Worm (Caenorhabditis elegans) whole organism, L4/young adult: ENCODE results near the gene swip-10.

Experiments used
- W03F9.2 ChIP-seq: fragments of 150-350 bp; optimal IDR thresholded peaks from 2 replicates; lab custom pipeline; 2014; ENCODE audit warnings: missing biosample characterization, missing genetic modification characterization
- dao-5 ChIP-seq: sonication (generic microtip); optimal IDR thresholded peaks from 2 replicates; lab custom pipeline; 2016; ENCODE audit warnings: missing genotype, missing genetic modification characterization, moderate library complexity, missing compliant biosample characterization
- him-1 ChIP-seq: sonication (generic microtip); optimal IDR thresholded peaks from 2 replicates; lab custom pipeline; 2016; ENCODE audit warnings: missing genotype, missing genetic modification reagents, missing genetic modification characterization, missing compliant biosample characterization

Gene swip-10

DNA sequence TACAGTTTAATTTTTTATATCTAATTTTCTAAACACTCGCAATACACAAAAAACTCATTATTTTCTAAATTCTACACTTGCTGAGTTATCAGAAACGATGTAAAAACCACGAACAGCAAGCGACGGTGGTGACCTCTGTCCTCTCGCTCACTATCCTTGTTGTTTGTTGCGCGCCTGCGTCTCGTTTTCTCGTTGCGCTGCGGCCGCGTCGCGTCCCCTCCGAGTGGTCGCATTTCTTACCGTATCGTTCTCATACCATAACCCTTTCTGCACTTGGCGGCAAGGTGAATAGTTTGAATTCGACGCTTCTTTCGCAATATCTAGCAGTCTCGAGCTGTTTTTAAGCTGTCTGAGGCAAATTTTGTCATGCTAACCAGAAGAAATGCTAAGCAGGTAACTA, 28.6 kb downstream of the swip-10 start, which contains the start of gene lsy-2:
TSS of gene lsy-2 (plus strand) at position 271 of the 400 bp plus-strand sequence.
- TF ChIP-seq W03F9.2 (no peak), him-1 (tag; lab: Kevin White, UChicago) (no peak), dao-5 (tag; lab: Kevin White, UChicago) (no peak)

DNA sequence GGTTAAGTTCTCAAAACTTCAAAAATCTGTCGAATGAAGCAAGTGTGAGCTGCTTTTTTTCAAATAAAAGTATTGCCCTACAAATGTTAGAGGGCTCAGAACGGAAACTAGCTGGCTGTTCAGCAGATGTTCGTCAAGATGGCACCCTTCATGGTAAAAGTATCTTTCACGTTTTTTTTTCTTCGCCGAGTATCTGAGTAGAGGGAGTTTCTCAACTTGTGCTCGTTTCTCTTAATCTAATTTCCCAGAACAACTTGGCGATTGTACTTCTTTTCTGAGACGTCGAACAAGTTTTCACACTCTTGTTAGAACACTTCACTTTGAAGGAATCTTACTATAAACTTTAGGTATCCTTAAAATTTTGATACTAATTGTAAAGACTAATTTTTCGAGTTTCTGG, 30.3 kb downstream of the swip-10 start:
- no peak for TF ChIP-seq dao-5 (tag; lab: Kevin White, UChicago)
- no peak for TF ChIP-seq W03F9.2
- TF ChIP-seq him-1 (tag; lab: Kevin White, UChicago) = no peak

- TF ChIP-seq W03F9.2 = no peak
- no peak for TF ChIP-seq him-1 (tag; lab: Kevin White, UChicago)
- TF ChIP-seq dao-5 (tag; lab: Kevin White, UChicago) = no peak
Measured at ce11 chrX:2085494-2085893, 32.6 kb downstream of the swip-10 start.

DNA sequence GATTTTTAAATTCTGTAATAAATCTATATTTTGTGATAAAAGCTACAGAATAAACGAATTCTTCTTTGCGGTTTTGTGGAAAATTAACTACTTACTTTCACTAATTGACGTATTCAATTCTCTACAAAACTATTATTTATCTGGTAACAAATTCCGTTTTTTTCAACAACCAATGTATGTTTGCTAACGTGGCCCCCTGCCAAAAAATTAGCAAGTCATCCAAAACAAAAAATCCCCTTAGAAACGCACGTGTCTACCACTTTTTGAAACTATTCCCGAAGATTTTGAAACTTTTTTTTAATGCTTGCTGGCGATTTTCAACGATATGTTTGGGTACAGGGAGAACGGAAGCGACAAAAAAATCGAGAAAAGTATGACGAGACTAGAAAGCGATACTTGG, 33.1 kb downstream of the swip-10 start, which contains the start of gene F49H12.2:
TSS of gene F49H12.2 (plus strand) at position 301 of the 400 bp plus-strand sequence.
- no peak for TF ChIP-seq dao-5 (tag; lab: Kevin White, UChicago)
- no peak for TF ChIP-seq him-1 (tag; lab: Kevin White, UChicago)
- TF ChIP-seq W03F9.2 = no peak

- TF ChIP-seq dao-5 (tag; lab: Kevin White, UChicago) = no peak
- no peak for TF ChIP-seq W03F9.2
Measured at ce11 chrX:2084019-2084418, 34.0 kb downstream of the swip-10 start, which contains the start of gene F49H12.3. F49H12.3 (plus strand) TSS chrX:2084375.

DNA sequence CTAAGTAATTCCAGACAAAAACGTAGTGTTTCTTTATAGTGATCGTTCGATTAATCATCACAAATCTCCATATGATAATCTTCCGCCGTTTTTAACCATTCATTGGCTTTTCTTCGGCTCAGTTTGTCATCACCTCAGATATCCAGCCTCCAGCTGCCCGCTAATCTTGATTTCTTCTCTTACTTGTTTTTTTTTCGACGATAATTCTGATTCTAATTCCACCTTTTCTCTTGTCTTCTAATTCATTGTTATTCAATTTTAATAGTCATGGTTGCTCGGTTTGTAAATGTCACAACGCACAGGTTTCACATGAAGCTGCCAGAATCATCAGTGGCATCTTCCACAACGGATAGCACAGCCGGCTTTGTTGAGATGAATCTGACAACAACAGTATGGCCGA, 38.5 kb downstream of the swip-10 start, which contains the start of gene F49H12.4:
TSS of gene F49H12.4 (plus strand) at position 301 of the 400 bp plus-strand sequence.
- no peak for TF ChIP-seq W03F9.2
- no peak for TF ChIP-seq him-1 (tag; lab: Kevin White, UChicago)
- no peak for TF ChIP-seq dao-5 (tag; lab: Kevin White, UChicago)

DNA sequence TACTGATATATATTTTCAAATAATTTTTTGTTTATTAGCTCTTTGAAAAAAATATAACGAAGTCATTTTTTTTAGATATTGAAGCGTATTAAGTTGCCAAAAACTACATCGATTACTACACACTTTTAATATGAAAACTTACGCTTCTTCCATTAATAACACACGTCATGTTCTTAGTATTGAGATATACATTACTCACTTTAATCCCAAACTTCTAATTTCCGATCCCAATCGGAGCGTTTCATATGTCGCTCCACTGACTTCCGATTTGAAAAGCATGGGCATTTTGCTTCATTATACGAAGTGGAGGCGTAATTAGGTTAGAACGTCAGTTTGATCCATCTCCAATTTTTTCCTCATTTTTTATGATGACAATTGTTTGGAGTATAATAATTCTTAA, 39.2 kb downstream of the swip-10 start:
- TF ChIP-seq him-1 (tag; lab: Kevin White, UChicago) (no peak), dao-5 (tag; lab: Kevin White, UChicago) (no peak), W03F9.2 (no peak)

- TF ChIP-seq him-1 (tag; lab: Kevin White, UChicago) (no peak), W03F9.2 (no peak), dao-5 (tag; lab: Kevin White, UChicago) (no peak)
Measured at ce11 chrX:2075169-2075568, 42.9 kb downstream of the swip-10 start.

DNA sequence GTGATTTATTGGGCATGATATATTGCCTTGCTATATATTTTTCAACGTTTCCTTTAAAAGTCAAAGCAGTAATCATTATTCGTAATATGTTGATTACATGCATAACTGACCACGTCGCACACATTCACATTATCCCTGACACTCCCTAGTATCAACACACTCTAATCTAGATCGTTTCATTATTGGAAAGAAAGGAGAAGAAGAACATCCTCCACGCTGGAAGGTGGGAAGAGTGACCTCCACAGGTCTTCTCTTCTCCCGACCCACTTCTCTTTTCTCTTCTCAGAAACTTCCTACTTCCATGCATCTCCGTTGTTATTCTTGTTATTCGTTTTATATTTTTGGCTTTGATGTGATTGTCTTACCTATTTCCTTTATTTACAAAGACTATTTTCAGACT, 44.0 kb downstream of the swip-10 start, which contains the start of gene txdc-12.2:
TSS of gene txdc-12.2 (plus strand) at position 396 of the 400 bp plus-strand sequence.
- no peak for TF ChIP-seq dao-5 (tag; lab: Kevin White, UChicago)

DNA sequence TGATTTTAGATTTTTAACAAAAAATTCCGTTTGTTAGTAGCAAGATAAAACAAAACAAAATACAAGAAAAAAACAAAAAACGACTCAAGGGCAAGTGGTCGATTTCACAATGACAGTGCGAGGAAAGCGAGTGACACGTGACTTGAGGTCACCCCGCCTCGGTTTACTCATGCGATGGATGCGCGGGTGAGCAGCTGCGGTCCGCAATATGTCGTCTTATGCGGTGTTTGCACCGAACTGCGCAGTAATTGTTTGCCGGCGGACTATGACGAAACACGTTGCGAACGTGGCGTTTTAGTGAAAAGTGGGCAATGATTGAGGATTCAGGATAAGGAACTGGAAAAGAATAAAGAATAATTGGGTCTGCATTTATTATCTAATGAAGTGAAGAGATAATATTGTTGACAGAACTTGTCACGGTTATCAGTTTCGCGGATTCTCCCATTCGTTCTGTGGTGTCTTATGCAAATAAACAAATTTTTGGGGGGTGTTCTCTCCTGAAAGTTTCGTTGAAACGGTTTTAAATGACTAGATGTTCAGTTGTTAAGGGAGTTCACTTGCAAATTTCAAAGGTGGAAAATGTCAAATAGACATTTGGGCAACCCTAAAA, 46.6 kb downstream of the swip-10 start:
- no peak for TF ChIP-seq W03F9.2
- no peak for TF ChIP-seq him-1 (tag; lab: Kevin White, UChicago)
- no peak for TF ChIP-seq dao-5 (tag; lab: Kevin White, UChicago)

DNA sequence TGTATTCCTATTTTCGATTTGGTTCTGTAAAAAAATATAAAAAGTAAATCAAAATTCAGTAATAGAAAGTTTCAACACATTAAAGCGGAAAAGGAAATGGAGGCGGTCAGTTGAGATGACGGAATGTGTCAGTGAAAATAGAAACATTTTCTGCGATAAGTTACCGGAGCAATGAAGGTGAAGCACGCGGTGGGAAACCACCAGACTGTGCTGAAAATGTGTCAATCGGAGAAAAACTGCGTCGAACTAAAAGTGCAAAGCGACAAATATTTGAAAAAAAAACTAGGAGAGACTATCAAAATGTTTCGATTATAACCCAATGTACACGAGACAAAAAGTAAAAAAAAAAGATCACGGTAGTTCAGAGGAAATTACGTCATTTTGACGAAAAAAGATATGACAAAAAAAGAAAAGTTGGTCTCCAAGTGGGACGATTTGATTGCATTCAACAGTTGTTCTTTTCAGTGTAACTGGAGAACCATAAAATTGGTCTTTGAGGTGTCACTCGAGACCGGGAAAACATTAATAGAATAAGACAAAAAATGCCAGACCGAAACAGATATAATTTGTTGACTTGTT, 47.6 kb downstream of the swip-10 start, which contains the start of gene acl-4:
TSS of gene acl-4 (minus strand) at position 27 of the 579 bp plus-strand sequence.
- TF ChIP-seq him-1 (tag; lab: Kevin White, UChicago) = no peak
- no peak for TF ChIP-seq W03F9.2
- TF ChIP-seq dao-5 (tag; lab: Kevin White, UChicago) = no peak

DNA sequence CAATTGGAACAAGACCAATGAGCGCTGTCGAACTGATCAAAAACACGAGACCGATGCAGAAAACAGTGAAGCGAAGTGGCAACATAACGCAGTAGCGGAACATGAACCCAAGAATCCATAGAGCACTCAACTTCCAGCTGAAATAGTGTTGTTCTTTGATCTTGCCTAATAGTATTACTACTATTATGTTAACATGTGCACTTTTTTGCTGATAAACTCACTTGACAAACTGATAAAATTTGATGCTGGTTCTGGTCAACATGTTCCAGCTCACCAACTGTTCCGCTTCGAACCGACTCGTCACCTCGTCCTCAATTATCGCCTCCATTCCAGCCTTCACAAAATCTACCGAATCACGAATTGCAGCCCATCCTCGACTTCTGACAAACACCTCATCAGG, 49.8 kb downstream of the swip-10 start:
- TF ChIP-seq dao-5 (tag; lab: Kevin White, UChicago) (no peak), W03F9.2 (no peak), him-1 (tag; lab: Kevin White, UChicago) (no peak)

- no peak for TF ChIP-seq dao-5 (tag; lab: Kevin White, UChicago)
- no peak for TF ChIP-seq W03F9.2
- TF ChIP-seq him-1 (tag; lab: Kevin White, UChicago) = no peak
Measured at ce11 chrX:2064730-2065129, 53.3 kb downstream of the swip-10 start, which contains the start of gene F49H12.7. F49H12.7 (plus strand) TSS chrX:2065030.
